Worm (Caenorhabditis elegans): ENCODE data around the gene K01C8.2.

DNA sequence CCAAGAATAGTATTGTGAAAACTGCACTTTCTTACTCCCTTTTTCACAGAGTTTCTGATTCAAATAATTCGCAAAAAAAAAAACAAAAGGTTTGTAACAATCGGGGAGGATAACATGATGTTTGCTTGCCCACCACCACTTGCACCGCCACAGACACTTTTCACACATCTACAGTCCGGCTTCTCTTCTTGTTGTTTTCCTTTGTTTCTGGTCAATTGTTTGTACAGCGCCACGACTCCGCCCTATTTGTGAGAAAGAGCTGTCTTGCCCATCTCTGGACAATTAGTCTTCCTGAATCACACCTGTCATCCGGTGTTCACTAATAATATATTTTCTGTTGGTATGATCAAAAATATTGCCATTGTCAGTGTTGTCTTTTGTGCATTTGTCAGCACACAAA is 38.3 kb downstream of the K01C8.2 start, which contains the start of gene M110.9:
- no peak for TF ChIP-seq zim-3 (tag; optimal IDR thresholded peaks at IDR 0.05)
- TF ChIP-seq ZK185.1 (tag; optimal IDR thresholded peaks at IDR 0.05; ENCODE audit: poor library complexity, severe bottlenecking) = no peak
- TF ChIP-seq Y95B8A.8 (GFP tag; IDR thresholded peaks at IDR 0.05) = no peak
- TF ChIP-seq B0261.1 (tag; optimal IDR thresholded peaks at IDR 0.05) = no peak
- no peak for TF ChIP-seq madf-8 (GFP tag; conservative IDR thresholded peaks at IDR 0.05)
- no peak for TF ChIP-seq snpc-1.1 (tag; optimal IDR thresholded peaks at IDR 0.05; ENCODE audit: insufficient read depth)
- TF ChIP-seq lir-1 (GFP tag; conservative IDR thresholded peaks at IDR 0.05) = no peak

All from whole organism, young adult.